Worm (Caenorhabditis elegans): ENCODE measurements around the gene utx-1.

utx-1 gene

DNA sequence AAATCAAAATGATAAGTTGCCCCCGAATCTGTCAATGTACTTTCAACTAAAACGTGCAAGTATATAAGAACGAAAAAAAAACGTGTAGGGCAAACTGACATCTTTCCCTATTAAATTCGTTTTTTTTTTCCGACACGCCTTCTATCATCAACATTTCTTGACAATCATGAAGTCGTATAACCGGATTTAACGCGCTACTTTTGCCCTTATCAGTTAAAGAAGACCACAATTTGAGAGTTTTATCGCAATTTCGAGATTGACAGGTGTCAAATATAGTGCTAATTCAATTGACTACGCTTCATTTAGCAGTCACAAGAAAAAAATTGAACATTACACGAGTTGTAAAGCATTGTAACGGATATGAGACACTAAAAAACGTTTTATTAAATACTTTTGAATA lies 10.2 kb downstream of the utx-1 start (continued):
- TF ChIP-seq daf-12 (tag; optimal IDR thresholded peaks at IDR 0.05) (no peak), daf-16 (GFP tag; optimal IDR thresholded peaks at IDR 0.05) (peak in 1 of 2 experiments; percentile 50), daf-16 (tag; optimal IDR thresholded peaks at IDR 0.05) (peak; percentile 62), F37D6.2 (tag; optimal IDR thresholded peaks at IDR 0.05) (no peak)

- no peak for TF ChIP-seq mes-2 (tag; optimal IDR thresholded peaks at IDR 0.05; ENCODE audit: poor library complexity, severe bottlenecking)
- TF ChIP-seq jun-1 (tag; optimal IDR thresholded peaks at IDR 0.05): no peak
- no peak for TF ChIP-seq mxl-2 (GFP tag; conservative IDR thresholded peaks at IDR 0.05)
- no peak for TF ChIP-seq ceh-28 (tag; optimal IDR thresholded peaks at IDR 0.05)
- no peak for TF ChIP-seq nhr-25 (tag; optimal IDR thresholded peaks at IDR 0.05; ENCODE audit: borderline replicate concordance, insufficient read depth)
- TF ChIP-seq unc-62 (GFP tag; optimal IDR thresholded peaks at IDR 0.05 in 1 of 2): no peak
- TF ChIP-seq unc-62 (tag; optimal IDR thresholded peaks at IDR 0.05): no peak
- TF ChIP-seq ZK337.2 (GFP tag; IDR thresholded peaks at IDR 0.05): no peak
- TF ChIP-seq ztf-11 (tag; optimal IDR thresholded peaks at IDR 0.05): no peak
- TF ChIP-seq attf-4 (tag; optimal IDR thresholded peaks at IDR 0.05): no peak
- TF ChIP-seq nhr-6 (tag; optimal IDR thresholded peaks at IDR 0.05): no peak
- no peak for TF ChIP-seq lin-13 (GFP tag; optimal IDR thresholded peaks at IDR 0.05)
- no peak for TF ChIP-seq ceh-44 (GFP tag; IDR thresholded peaks at IDR 0.05)
- no peak for TF ChIP-seq daf-16 (GFP tag; optimal IDR thresholded peaks at IDR 0.05)
- peak; percentile 7 for TF ChIP-seq daf-16 (tag; optimal IDR thresholded peaks at IDR 0.05)
- no peak for TF ChIP-seq ceh-32 (tag; optimal IDR thresholded peaks at IDR 0.05; ENCODE audit: poor library complexity)
- TF ChIP-seq skn-1 (tag; optimal IDR thresholded peaks at IDR 0.05): no peak
- TF ChIP-seq rbr-2 (tag; optimal IDR thresholded peaks at IDR 0.05): no peak
- TF ChIP-seq pqm-1 (tag; optimal IDR thresholded peaks at IDR 0.05): peak; percentile 32
- TF ChIP-seq dmd-6 (GFP tag; IDR thresholded peaks at IDR 0.05): no peak
- no peak for TF ChIP-seq vab-7 (GFP tag; IDR thresholded peaks at IDR 0.05)
- TF ChIP-seq ceh-20 (GFP tag; IDR thresholded peaks at IDR 0.05): no peak
- peak; percentile 98 for TF ChIP-seq aha-1 (tag)
- no peak for TF ChIP-seq madf-5 (GFP tag; IDR thresholded peaks at IDR 0.05)
- TF ChIP-seq nhr-237 (tag; optimal IDR thresholded peaks at IDR 0.05): no peak
- no peak for TF ChIP-seq arid-1 (GFP tag; conservative IDR thresholded peaks at IDR 0.05)
- peak; percentile 21 for TF ChIP-seq dve-1 (tag; optimal IDR thresholded peaks at IDR 0.05; ENCODE audit: insufficient read depth)
- no peak for TF ChIP-seq fkh-10 (GFP tag; optimal IDR thresholded peaks at IDR 0.05)
- TF ChIP-seq T26A8.4 (GFP tag; IDR thresholded peaks at IDR 0.05): no peak
- no peak for TF ChIP-seq zfp-3 (GFP tag; conservative IDR thresholded peaks at IDR 0.05)
- TF ChIP-seq Y105C5A.15 (GFP tag; IDR thresholded peaks at IDR 0.05): no peak
- TF ChIP-seq hmg-1.1 (GFP tag; IDR thresholded peaks at IDR 0.05): no peak
- no peak for TF ChIP-seq tra-1 (GFP tag; IDR thresholded peaks at IDR 0.05)
- no peak for TF ChIP-seq ZK546.5 (tag; optimal IDR thresholded peaks at IDR 0.05)
Observed at ce11 chrX:8567823-8568314, 10.9 kb downstream of the utx-1 start.

- TF ChIP-seq ceh-32 (tag; optimal IDR thresholded peaks at IDR 0.05; ENCODE audit: poor library complexity) (no peak), dmd-6 (GFP tag; IDR thresholded peaks at IDR 0.05) (peak; percentile 70), tra-1 (GFP tag; IDR thresholded peaks at IDR 0.05) (peak; percentile 80), Y48G9A.11 (GFP tag; IDR thresholded peaks at IDR 0.05) (no peak), ceh-20 (GFP tag; IDR thresholded peaks at IDR 0.05) (0 out of 2 replicates have a peak, but pooled peaks have one; percentile 27), hlh-11 (tag; optimal IDR thresholded peaks at IDR 0.05) (peak; percentile 54), pha-4 (GFP tag; IDR thresholded peaks at IDR 0.05) (no peak), pha-4 (tag; optimal IDR thresholded peaks at IDR 0.05) (no peak), unc-39 (tag; optimal IDR thresholded peaks at IDR 0.05) (no peak), R02D3.7 (tag; optimal IDR thresholded peaks at IDR 0.05) (no peak), madf-9 (GFP tag; conservative IDR thresholded peaks at IDR 0.05) (no peak), unc-62 (GFP tag; optimal IDR thresholded peaks at IDR 0.05 in 1 of 2) (peak in 1 of 2 experiments; percentile 96), unc-62 (tag; optimal IDR thresholded peaks at IDR 0.05) (no peak), ctbp-1 (GFP tag; IDR thresholded peaks at IDR 0.05) (no peak), nhr-77 (tag; optimal IDR thresholded peaks at IDR 0.05) (peak; percentile 18), pqm-1 (tag; optimal IDR thresholded peaks at IDR 0.05) (peak; percentile 65), php-3 (GFP tag; IDR thresholded peaks at IDR 0.05) (0 out of 2 replicates have a peak, but pooled peaks have one; percentile 17), daf-16 (GFP tag; optimal IDR thresholded peaks at IDR 0.05) (no peak), daf-16 (tag; optimal IDR thresholded peaks at IDR 0.05) (peak; percentile 60), snpc-1.2 (GFP tag; IDR thresholded peaks at IDR 0.05) (no peak), Y5F2A.4 (GFP tag; optimal IDR thresholded peaks at IDR 0.05) (no peak), mxl-3 (GFP tag; optimal IDR thresholded peaks at IDR 0.05) (peak; percentile 51)
Observed at ce11 chrX:8568423-8568903, 11.5 kb downstream of the utx-1 start.

Measured in whole organism, L4 larva.